Fruit fly (Drosophila melanogaster): ENCODE data around the gene Smu1.

Smu1 gene

DNA sequence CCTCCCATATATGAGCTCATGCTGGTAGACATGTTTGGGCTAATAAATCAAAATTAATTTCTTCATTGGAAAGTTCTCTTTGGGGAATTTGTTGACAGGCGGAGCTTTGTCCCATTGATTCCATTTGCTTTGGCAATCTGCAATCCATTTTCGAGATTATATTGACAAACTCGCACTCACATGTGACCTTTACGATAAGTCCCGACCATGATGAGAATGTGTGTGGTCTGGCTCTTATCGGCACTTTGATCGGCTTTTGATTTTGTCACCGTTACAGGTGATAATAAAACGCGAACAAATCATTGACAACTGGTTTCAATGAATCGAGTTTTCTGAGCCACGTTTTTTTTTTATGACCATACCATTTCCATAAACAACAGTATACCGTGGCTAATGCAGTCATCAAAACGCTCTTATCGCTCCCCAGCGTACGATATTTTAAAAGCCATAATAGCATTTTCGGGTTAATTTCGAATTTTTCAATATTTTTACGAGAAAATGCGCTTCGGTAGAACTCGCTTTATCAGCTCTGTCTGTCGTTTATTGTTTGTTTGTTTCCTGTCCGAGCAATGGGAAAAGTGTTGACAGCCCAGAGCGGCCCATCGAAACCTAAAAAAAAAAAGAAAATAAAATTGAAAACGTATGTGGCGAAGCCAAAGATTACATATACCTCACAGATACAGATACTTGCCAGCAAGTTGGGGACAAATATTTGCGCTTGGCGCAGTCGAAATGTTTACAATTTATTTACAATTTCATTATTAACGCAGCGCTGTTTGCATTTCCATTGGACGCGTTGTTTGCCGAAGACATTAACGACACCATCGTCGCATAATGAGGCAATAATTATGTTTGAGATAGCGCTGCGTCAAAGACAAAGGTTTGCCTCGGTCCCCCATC is 16.5 kb upstream of the Smu1 start:
- TF ChIP-seq CG17801 (GFP tag; optimal IDR thresholded peaks at IDR 0.05; ENCODE audit: partially characterized antibody), result no peak

DNA sequence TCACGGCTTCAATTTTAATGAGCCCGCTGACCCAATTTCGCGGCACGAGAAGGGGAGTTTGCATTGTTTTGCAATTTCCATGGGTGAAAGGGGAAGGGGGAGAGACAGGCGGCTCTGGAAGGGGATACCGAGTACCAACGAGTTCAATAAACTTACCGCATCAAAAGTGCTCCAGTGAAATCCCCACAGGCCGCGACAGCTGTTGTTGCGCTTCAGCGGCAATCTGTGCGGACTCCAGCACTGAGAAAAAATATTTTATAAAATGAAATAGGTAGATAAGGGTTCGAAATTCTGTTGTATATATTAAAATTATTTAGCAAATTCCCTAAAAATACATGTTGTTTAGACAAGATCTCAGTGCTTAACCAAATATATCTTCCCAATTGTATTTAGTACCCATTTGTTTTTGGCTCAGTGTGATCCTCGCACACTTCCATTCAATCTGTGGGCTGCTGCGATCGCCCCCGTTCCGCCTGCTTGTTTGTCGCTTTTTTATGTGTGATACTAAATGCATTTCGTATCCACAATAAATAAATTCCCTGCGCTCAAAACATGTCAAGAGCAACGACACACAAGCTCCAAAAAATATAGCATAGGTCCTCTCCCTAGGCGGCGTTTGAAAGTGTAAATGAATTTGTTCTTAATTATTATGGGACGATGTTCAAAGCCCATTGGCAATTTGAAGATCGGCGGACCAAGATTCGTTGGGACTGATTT is 14.6 kb upstream of the Smu1 start:
- no peak for TF ChIP-seq CG17801 (GFP tag; optimal IDR thresholded peaks at IDR 0.05; ENCODE audit: partially characterized antibody)

DNA sequence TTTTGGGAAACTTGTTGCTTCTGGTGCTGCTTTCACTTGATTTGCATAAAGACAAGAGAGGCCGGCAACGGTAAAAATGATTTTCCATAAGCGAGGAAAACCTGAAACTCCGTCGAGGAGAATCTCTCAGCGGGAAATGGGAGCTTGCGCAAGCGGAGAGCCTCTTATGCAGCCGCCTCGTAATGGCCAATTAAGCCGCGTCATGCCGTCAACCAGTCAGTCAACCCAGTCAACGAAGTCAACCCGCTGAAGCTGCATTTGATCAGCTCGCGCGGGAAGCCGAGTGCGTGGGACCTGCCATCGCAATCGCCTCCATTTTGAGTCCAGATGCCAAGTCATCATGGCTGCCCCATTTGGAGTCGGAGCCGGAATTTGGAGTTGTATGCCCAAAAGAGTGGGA is 12.0 kb upstream of the Smu1 start:
- no peak for TF ChIP-seq CG17801 (GFP tag; optimal IDR thresholded peaks at IDR 0.05; ENCODE audit: partially characterized antibody)

DNA sequence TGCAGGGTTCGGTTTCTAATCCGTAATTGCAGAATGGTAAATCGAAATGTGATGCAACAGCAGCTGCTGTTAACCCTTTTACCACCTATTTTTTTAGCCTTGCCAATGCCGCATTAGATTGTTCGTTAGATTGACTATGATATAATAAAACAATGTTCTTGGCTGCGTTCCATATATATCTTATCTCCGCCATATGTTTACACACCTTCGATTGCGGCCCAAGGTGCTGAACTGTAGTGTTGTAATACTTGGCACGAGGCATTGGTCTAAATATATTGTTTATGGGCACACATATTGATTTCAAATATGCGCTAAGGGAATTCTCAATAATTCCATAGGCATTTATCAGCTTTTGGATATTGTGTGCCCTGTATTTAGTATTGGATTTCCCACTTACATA is 10.6 kb upstream of the Smu1 start:
- TF ChIP-seq CG17801 (GFP tag; optimal IDR thresholded peaks at IDR 0.05; ENCODE audit: partially characterized antibody), result no peak

DNA sequence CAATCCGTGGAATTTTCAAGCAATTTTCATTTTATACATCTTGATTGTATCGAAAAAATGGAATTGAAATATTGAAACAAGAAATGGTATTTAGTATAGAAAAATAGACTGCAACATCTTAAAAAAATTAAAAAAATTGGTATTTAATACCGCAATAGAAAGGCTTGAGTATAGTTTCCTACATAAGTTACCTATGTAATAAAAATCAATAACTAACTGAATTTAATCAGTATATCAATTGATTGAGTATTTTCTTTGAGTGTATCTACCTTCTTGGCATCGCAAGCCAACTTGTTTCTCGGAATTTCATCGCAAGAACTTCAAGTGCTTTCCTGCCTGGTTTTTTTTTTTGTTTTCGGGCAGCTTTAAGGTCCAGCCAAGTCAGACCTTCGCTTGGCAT is 9.4 kb upstream of the Smu1 start:
- no peak for TF ChIP-seq CG17801 (GFP tag; optimal IDR thresholded peaks at IDR 0.05; ENCODE audit: partially characterized antibody)

DNA sequence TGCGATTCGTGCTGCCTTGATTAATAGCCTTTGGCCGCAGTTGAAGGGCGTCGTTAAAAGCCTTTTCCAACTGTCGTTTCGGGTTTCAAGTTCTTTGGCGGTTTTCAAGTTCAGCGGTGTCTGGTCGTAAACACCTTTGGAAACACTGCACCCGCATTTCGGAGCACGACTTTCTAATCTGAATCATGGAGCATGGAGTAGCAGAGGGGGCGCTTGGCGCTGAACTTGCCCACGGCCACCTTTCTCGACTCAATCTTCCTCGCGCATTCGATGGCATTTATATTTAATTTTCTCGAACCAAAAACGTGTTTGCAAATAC is 8.7 kb upstream of the Smu1 start:
- no peak for TF ChIP-seq CG17801 (GFP tag; optimal IDR thresholded peaks at IDR 0.05; ENCODE audit: partially characterized antibody)

DNA sequence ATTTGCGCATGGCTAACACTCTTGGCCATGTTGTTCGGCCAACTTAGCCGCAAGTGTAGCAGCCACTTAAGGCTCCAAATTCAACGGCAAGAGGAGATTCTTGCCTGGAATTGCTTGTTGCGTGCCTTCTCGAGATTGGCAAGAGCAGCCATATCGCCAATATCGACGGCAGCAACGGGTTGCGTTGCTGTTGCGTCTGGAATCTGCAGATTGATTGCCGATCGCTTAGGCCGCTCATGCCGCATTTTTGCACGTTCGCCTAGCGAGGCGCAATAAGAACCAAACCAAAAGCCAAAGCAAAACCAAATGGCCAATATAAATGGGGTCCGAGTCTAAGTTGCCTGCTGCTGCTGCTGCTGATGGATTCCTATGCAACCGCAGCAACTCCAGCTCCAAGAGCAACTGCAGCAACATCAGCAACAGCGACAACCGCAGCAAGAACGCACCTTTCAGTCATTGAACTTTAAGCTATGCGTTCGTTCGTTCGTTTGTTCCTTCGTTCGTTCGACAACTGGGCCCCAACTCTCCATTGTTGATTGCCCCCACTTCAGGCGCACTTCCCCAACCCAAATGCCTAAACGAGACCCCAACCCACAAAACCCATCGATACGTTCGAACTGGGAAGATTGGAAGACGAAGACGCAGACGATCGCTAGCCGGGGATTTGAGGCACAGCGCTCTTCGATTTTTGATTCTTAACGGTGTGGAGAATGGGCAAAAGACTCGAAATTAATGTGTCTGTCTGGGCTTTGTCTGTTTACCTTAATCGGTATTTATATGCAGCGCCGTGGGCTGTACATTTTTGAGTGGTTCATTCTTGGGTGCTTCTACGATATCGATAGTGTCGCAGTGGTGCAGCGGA is 8.1 kb upstream of the Smu1 start:
- TF ChIP-seq CG17801 (GFP tag; optimal IDR thresholded peaks at IDR 0.05; ENCODE audit: partially characterized antibody), result no peak

DNA sequence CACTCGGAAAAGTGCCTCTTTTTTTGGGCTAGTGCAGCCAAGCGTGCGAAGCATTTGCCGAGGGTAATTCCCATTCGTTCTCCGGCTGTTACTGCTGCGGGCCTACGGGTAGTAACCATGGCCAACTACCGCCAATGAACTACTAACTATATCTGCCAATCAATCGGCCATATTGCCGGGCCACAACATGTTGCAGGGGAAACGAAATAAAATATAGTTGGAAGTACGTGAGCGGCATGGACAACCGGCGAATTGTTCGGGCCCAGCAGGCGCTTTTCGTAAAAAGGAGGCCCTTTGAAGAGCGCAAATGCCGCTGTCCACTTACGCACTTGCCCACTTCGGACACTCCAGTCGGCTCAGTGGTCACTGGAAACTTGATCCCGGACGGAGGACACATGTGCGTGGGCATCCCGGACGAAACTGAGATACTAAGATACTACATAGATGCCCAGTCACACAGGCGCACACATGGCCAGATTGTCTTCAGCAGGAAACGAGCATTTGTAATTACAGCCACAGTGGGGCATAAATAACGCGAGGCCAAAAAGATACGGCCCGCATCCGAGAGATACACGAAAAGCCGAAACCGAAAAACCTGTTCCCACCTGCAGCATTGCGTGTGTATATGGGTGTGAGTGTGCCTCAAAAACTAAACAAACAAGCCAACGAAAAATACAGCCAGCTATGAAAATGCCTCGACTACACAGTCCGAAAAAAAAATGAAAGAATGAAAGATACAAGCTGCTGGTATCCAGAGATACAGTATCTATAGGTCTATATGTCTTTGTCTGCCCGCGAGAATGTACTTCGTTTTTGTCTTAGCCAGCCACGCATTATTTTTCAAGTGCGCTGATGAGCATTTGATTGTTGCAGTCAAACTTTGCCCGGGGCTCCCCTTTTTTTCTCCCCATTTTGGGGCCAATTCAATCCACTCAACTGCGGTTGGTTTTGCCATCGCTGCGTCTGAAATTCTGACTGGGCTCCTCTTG is 6.6 kb upstream of the Smu1 start:
- TF ChIP-seq CG17801 (GFP tag; optimal IDR thresholded peaks at IDR 0.05; ENCODE audit: partially characterized antibody), result no peak

DNA sequence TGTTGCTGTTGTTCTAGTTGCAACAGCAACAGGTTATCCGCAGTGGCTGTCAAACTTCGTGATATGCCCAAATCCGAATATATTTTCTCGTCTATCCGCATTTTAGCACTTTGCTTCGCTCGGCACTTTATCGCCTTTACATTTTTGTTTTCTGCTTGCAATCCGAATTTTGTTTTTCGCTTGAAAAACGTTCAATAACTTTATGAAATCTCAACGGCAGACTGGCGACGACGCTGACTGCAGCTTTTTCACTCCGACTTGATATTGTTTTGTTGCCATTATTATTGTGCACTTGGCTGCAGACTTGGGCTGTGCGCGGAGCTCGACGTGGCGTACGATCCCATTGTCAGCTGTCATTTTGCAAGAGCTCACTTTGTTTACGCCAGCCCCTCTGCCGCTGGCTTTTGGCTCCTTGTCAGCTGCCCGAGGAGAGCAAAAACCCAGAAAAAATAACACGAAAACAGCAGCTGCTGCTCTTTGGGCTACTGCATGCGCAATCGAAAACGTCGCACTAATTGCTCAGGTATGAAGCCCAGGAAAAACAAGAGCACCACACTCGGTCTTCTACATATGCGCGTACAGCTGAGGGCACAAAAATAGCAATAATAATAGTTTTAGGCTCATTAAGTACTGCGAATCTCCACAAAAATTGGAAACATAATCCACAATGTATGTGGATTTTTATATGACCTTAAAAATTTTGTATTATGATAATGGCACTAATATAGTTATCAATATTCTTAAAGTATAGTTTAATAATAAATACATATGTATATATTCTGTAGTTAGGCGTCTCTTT is 5.2 kb upstream of the Smu1 start:
- no peak for TF ChIP-seq CG17801 (GFP tag; optimal IDR thresholded peaks at IDR 0.05; ENCODE audit: partially characterized antibody)

DNA sequence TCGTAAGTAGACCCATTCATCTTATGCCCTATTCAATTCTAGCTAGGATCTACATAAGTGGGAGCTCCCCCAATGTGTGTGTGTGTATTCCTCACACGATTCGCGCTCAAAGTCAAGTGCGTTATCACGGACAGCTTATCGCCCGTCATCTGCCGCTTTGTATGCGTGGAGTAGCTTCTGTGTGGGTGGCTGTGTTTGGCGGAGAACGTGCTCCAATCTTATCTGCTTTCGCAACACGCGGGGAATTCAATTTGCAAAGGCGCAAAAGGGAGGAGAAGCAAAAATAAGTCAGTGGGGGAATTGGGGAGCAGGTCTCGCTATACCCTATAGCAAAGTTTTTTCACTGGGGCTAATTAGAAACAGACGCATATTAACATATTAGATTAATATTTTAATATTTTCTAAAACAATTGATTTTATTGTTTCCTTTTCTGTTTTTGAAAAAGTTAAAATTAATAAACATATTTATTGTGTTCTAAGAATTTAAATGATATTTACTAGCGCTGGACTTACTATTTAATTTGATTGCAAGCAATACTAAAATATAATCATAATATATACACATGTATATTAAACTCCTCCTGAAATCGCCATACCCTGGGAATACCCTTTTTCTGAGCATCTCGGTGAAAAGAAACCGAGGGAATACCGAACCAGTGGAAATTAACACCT is 4.1 kb upstream of the Smu1 start:
- peak; percentile 81 for TF ChIP-seq CG17801 (GFP tag; optimal IDR thresholded peaks at IDR 0.05; ENCODE audit: partially characterized antibody)

DNA sequence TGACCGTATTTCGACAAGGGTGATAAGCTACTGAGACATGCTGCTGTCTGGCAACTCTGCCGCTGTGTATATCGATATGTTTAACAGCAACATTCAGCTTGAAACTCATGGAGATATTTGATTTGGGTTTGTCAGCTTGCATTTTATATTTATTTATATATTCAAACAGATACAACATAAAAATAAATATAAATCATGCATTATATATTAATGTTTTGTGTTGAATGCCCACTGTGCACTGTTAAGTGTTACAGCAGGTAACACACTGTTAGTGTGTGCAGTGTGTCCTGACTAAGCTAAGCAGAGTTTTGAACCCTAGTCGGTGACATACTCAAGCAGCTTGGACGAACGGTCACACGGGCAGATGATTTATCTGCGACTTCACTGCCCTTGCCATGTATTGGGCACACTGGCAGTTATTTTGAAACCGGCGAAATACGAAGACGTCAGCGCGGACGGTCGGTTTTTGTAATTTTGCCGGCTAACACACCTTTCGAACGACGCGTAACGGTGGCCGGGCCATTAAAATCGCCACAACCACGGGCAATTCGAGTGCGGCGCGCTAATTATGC is 2.6 kb upstream of the Smu1 start, which contains the start of the genes snRNP-U1-C and gukh:
snRNP-U1-C (minus strand) TSS at position 37 of the 572 bp plus-strand sequence.
gukh (plus strand) TSS at position 412 of the 572 bp plus-strand sequence.
- peak; percentile 83 for TF ChIP-seq CG17801 (GFP tag; optimal IDR thresholded peaks at IDR 0.05; ENCODE audit: partially characterized antibody)

DNA sequence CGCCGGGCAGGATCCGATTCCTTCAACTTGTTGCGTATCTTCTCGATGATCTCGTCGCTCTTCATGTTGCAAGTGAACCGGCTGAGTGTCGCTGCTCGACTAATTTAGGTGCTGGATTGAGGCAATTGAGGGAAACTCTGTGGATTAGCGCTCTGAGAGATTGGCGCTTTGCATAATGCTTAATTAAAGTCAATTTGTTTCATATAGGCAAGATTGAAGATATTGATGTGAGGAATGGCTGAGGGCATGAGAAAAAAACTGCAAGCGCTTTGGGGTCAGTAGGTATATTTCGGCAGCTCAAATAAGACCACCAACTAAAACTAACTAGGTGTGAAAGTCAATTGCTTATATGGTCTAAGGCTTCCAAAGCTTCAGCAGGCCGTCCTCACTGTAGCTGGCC is 2.4 kb downstream of the Smu1 start, which contains the start of gene euc:
euc (minus strand) TSS at position 101 of the 400 bp plus-strand sequence.
- TF ChIP-seq CG17801 (GFP tag; optimal IDR thresholded peaks at IDR 0.05; ENCODE audit: partially characterized antibody), result no peak

Measured in ovary, adult (tissue).